Worm (Caenorhabditis elegans) whole organism, L3 larva: ENCODE measurements around the gene erh-2.

Experiments used
- R02D3.7 ChIP-seq: fragments of 150-350 bp; optimal IDR thresholded peaks from 2 replicates; lab custom pipeline; 2014; ENCODE audit warnings: missing biosample characterization, missing genetic modification characterization
- ZK546.5 ChIP-seq: sonication (generic microtip); optimal IDR thresholded peaks from 2 replicates; lab custom pipeline; 2017; ENCODE audit warnings: missing biosample characterization, missing genetic modification characterization
- aly-2 ChIP-seq: fragments of 150-350 bp; optimal IDR thresholded peaks from 2 replicates; lab custom pipeline; 2014; ENCODE audit warnings: missing biosample characterization, missing genetic modification characterization
- ama-1 ChIP-seq: fragments of 150-350 bp; optimal IDR thresholded peaks from 2 replicates; lab custom pipeline; 2018
- ceh-16 ChIP-seq: sonication (generic microtip); optimal IDR thresholded peaks from 2 replicates; lab custom pipeline; 2017; ENCODE audit warnings: missing biosample characterization, missing genetic modification characterization
- ceh-28 ChIP-seq: fragments of 150-350 bp; optimal IDR thresholded peaks from 2 replicates; lab custom pipeline; 2014; ENCODE audit warnings: missing biosample characterization, missing genetic modification reagents, missing genetic modification characterization
- ceh-82 ChIP-seq: fragments of 150-350 bp; optimal IDR thresholded peaks from 2 replicates; lab custom pipeline; 2014; ENCODE audit warnings: missing biosample characterization, missing genetic modification characterization
- ceh-9 ChIP-seq: sonication (generic microtip); optimal IDR thresholded peaks from 2 replicates; lab custom pipeline; 2018; ENCODE audit warnings: missing biosample characterization, missing genetic modification characterization
- daf-12 ChIP-seq: fragments of 150-350 bp; optimal IDR thresholded peaks from 2 replicates; lab custom pipeline; 2014; ENCODE audit warnings: missing biosample characterization, missing genetic modification reagents, missing genetic modification characterization
- egl-27 ChIP-seq: sonication (generic microtip); optimal IDR thresholded peaks from 4 replicates; lab custom pipeline; 2017; ENCODE audit warnings: missing biosample characterization, missing genetic modification reagents, missing genetic modification characterization
- egl-5 ChIP-seq: fragments of 150-350 bp; optimal IDR thresholded peaks from 2 replicates; lab custom pipeline; 2017; ENCODE audit warnings: missing biosample characterization, missing genetic modification reagents, missing genetic modification characterization, inconsistent platforms
- elt-1 ChIP-seq: fragments of 150-350 bp; optimal IDR thresholded peaks from 2 replicates; lab custom pipeline; 2014; ENCODE audit warnings: missing biosample characterization, missing genetic modification characterization
- elt-2 ChIP-seq: sonication (generic microtip); optimal IDR thresholded peaks from 2 replicates; lab custom pipeline; 2016; ENCODE audit warnings: missing genetic modification reagents, mild to moderate bottlenecking, missing genetic modification characterization, missing compliant biosample characterization
- elt-3 ChIP-seq, 3 experiments: fragments of 150-350 bp in 1 of 3; sonication (generic microtip) in 2 of 3; optimal IDR thresholded peaks; 2 replicates in 2 of 3; 4 replicates in 1 of 3; lab custom pipeline; 2014 to 2017; ENCODE audit warnings: missing biosample characterization in 3 of 3, missing genetic modification characterization in 3 of 3
- eor-1 ChIP-seq, 2 experiments: fragments of 150-350 bp; optimal IDR thresholded peaks; 2 replicates each; lab custom pipeline; 2014 to 2018; ENCODE audit warnings: missing biosample characterization in 2 of 2, missing genetic modification characterization in 2 of 2
- fkh-10 ChIP-seq: sonication (generic microtip); optimal IDR thresholded peaks from 2 replicates; lab custom pipeline; 2017; ENCODE audit warnings: missing biosample characterization, missing genetic modification reagents, missing genetic modification characterization
- fkh-2 ChIP-seq: fragments of 150-350 bp; optimal IDR thresholded peaks from 2 replicates; lab custom pipeline; 2014; ENCODE audit warnings: missing biosample characterization, missing genetic modification reagents, missing genetic modification characterization
- fos-1 ChIP-seq: fragments of 150-350 bp; optimal IDR thresholded peaks from 2 replicates; lab custom pipeline; 2014; ENCODE audit warnings: missing biosample characterization, missing genetic modification characterization
- hmg-11 ChIP-seq: sonication (generic microtip); optimal IDR thresholded peaks from 2 replicates; lab custom pipeline; 2016; ENCODE audit warnings: missing genetic modification characterization, missing compliant biosample characterization
- jun-1 ChIP-seq: fragments of 150-350 bp; optimal IDR thresholded peaks from 2 replicates; lab custom pipeline; 2014; ENCODE audit warnings: missing biosample characterization, missing genetic modification reagents, missing genetic modification characterization
- lin-39 ChIP-seq: fragments of 150-350 bp; optimal IDR thresholded peaks from 2 replicates; lab custom pipeline; 2018; ENCODE audit warnings: missing biosample characterization, missing genetic modification reagents, missing genetic modification characterization
- lsy-12 ChIP-seq: sonication (generic microtip); optimal IDR thresholded peaks from 2 replicates; lab custom pipeline; 2016; ENCODE audit warnings: mild to moderate bottlenecking, missing genetic modification characterization, missing compliant biosample characterization
- mdl-1 ChIP-seq: fragments of 150-350 bp; optimal IDR thresholded peaks from 2 replicates; lab custom pipeline; 2014; ENCODE audit warnings: missing biosample characterization, missing genetic modification characterization
- mml-1 ChIP-seq: fragments of 150-350 bp; sonication (generic microtip); optimal IDR thresholded peaks from 3 replicates; lab custom pipeline; 2014; ENCODE audit warnings: missing biosample characterization, missing genetic modification characterization
- nfya-1 ChIP-seq: sonication (generic microtip); optimal IDR thresholded peaks from 2 replicates; lab custom pipeline; 2017; ENCODE audit warnings: missing genetic modification characterization, mild to moderate bottlenecking, missing compliant biosample characterization, antibody characterized with exemption, moderate library complexity; ENCODE audit not compliant: insufficient read depth
- nhr-11 ChIP-seq: fragments of 150-350 bp; optimal IDR thresholded peaks from 2 replicates; lab custom pipeline; 2014; ENCODE audit warnings: missing biosample characterization, missing genetic modification characterization
- nhr-23 ChIP-seq: fragments of 150-350 bp; optimal IDR thresholded peaks from 2 replicates; lab custom pipeline; 2014; ENCODE audit warnings: missing biosample characterization, missing genetic modification reagents, missing genetic modification characterization
- nhr-237 ChIP-seq: fragments of 150-350 bp; optimal IDR thresholded peaks from 2 replicates; lab custom pipeline; 2014; ENCODE audit warnings: missing biosample characterization, missing genetic modification characterization
- nhr-25 ChIP-seq: sonication (generic microtip); optimal IDR thresholded peaks from 2 replicates; lab custom pipeline; 2017; ENCODE audit warnings: missing biosample characterization, missing genetic modification characterization
- nhr-28 ChIP-seq: fragments of 150-350 bp; optimal IDR thresholded peaks from 2 replicates; lab custom pipeline; 2014; ENCODE audit warnings: missing biosample characterization, missing genetic modification characterization
- nhr-43 ChIP-seq: sonication (generic microtip); optimal IDR thresholded peaks from 2 replicates; lab custom pipeline; 2016; ENCODE audit warnings: mild to moderate bottlenecking, missing genetic modification characterization, missing compliant biosample characterization; ENCODE audit not compliant: poor library complexity, severe bottlenecking
- nhr-67 ChIP-seq: fragments of 150-350 bp; optimal IDR thresholded peaks from 2 replicates; lab custom pipeline; 2014; ENCODE audit warnings: missing biosample characterization, missing genetic modification characterization
- nhr-76 ChIP-seq: fragments of 150-350 bp; sonication (generic microtip); optimal IDR thresholded peaks from 5 replicates; lab custom pipeline; 2014; ENCODE audit warnings: missing biosample characterization, missing genetic modification characterization
- nhr-77 ChIP-seq: fragments of 150-350 bp; optimal IDR thresholded peaks from 2 replicates; lab custom pipeline; 2014; ENCODE audit warnings: missing biosample characterization, missing genetic modification characterization
- pha-4 ChIP-seq: fragments of 150-350 bp; optimal IDR thresholded peaks from 2 replicates; lab custom pipeline; 2014; ENCODE audit warnings: missing biosample characterization, missing genetic modification reagents, missing genetic modification characterization
- sea-2 ChIP-seq: fragments of 150-350 bp; sonication (generic microtip); optimal IDR thresholded peaks from 4 replicates; lab custom pipeline; 2014; ENCODE audit warnings: missing biosample characterization, missing genetic modification reagents, missing genetic modification characterization
- skn-1 ChIP-seq: fragments of 150-350 bp; optimal IDR thresholded peaks from 2 replicates; lab custom pipeline; 2014; ENCODE audit warnings: missing biosample characterization, missing genetic modification characterization
- snpc-4 ChIP-seq: fragments of 150-350 bp; optimal IDR thresholded peaks from 2 replicates; lab custom pipeline; 2014; ENCODE audit warnings: missing biosample characterization, missing genetic modification characterization
- tbx-2 ChIP-seq: sonication (generic microtip); optimal IDR thresholded peaks from 2 replicates; lab custom pipeline; 2016; ENCODE audit warnings: mild to moderate bottlenecking, missing genetic modification characterization, missing compliant biosample characterization
- unc-39 ChIP-seq: sonication (generic microtip); optimal IDR thresholded peaks from 4 replicates; lab custom pipeline; 2017; ENCODE audit warnings: missing biosample characterization, missing genetic modification characterization
- unc-62 ChIP-seq: fragments of 150-350 bp; sonication (generic microtip); optimal IDR thresholded peaks from 4 replicates; lab custom pipeline; 2014; ENCODE audit warnings: missing biosample characterization, missing genetic modification reagents, missing genetic modification characterization
- zag-1 ChIP-seq: fragments of 150-350 bp; optimal IDR thresholded peaks from 2 replicates; lab custom pipeline; 2014; ENCODE audit warnings: missing biosample characterization, missing genetic modification characterization
- ztf-11 ChIP-seq: fragments of 150-350 bp; optimal IDR thresholded peaks from 2 replicates; lab custom pipeline; 2014; ENCODE audit warnings: missing biosample characterization, missing genetic modification characterization
- ztf-4 ChIP-seq: fragments of 150-350 bp; optimal IDR thresholded peaks from 2 replicates; lab custom pipeline; 2014; ENCODE audit warnings: missing biosample characterization, missing genetic modification characterization

The erh-2 gene

DNA sequence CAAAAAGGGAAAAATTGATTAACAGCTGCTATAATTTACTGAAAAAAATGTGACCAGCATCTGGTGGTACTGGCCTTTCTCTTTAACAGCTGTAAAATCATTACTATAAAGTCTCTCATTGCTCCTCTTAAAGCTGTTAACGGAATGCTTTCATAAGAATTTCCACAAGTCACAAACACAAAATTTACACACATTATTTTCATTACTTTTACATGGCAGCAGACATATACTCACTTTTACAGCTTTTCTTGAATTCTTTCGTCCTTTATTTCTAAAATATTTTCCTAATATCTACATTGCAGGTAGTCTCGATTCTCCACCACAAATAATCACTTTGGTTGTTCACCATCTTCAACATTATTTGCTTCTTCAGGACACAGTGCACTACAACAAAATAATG is 39.7 kb upstream of the erh-2 start, which contains the start of gene imph-1:
Gene imph-1, plus strand, starts transcription at position 301 of the 400 bp plus-strand sequence.
- TF ChIP-seq tbx-2 (tag; lab: Kevin White, UChicago) (no peak), lsy-12 (tag; lab: Kevin White, UChicago) (no peak), nhr-67 (no peak), skn-1 (tag; lab: Kevin White, UChicago) (no peak), nhr-23 (tag; lab: Kevin White, UChicago) (no peak), daf-12 (no peak), pha-4 (tag; lab: Kevin White, UChicago) (no peak), fos-1 (tag; lab: Kevin White, UChicago) (no peak), mdl-1 (tag; lab: Kevin White, UChicago) (no peak), ceh-9 (tag; lab: Kevin White, UChicago) (no peak), ZK546.5 (no peak), nhr-11 (tag; lab: Kevin White, UChicago) (no peak), fkh-10 (GFP tag; lab: Kevin White, UChicago) (no peak)

ce11 chrIII:4555345-4555744 is 37.7 kb upstream of the erh-2 start:
- TF ChIP-seq nhr-76 = no peak
- TF ChIP-seq nfya-1 = peak; percentile 50
- TF ChIP-seq ceh-82 (tag; lab: Kevin White, UChicago) = no peak
- no peak for TF ChIP-seq ceh-16 (tag; lab: Kevin White, UChicago)
- no peak for TF ChIP-seq zag-1 (tag; lab: Kevin White, UChicago)
- no peak for TF ChIP-seq ztf-11
- no peak for TF ChIP-seq skn-1 (tag; lab: Kevin White, UChicago)
- no peak for TF ChIP-seq mml-1 (tag; lab: Kevin White, UChicago)
- TF ChIP-seq nhr-67 = no peak
- TF ChIP-seq elt-2 = no peak
- no peak for TF ChIP-seq nhr-28 (tag; lab: Kevin White, UChicago)
- TF ChIP-seq aly-2 = no peak
- peak; percentile 12 for TF ChIP-seq hmg-11 (tag; lab: Kevin White, UChicago)
- TF ChIP-seq nhr-43 (tag; lab: Kevin White, UChicago) = no peak
- peak; percentile 16 for TF ChIP-seq lin-39 (tag; lab: Kevin White, UChicago)
- no peak for TF ChIP-seq ceh-28 (tag; lab: Kevin White, UChicago)
- no peak for TF ChIP-seq nhr-11 (tag; lab: Kevin White, UChicago)
- TF ChIP-seq ztf-4 = no peak
- no peak for TF ChIP-seq ZK546.5
- TF ChIP-seq, all 47 proteins: peak for 3

ce11 chrIII:4560393-4560890 is 32.6 kb upstream of the erh-2 start:
- TF ChIP-seq nhr-67 (no peak), jun-1 (tag; lab: Kevin White, UChicago) (peak; percentile 60), elt-1 (no peak), pha-4 (tag; lab: Kevin White, UChicago) (peak; percentile 83), lsy-12 (tag; lab: Kevin White, UChicago) (peak; percentile 81), R02D3.7 (peak; percentile 65), egl-27 (no peak), lin-39 (tag; lab: Kevin White, UChicago) (peak; percentile 72), aly-2 (no peak), nhr-77 (tag; lab: Kevin White, UChicago) (no peak), nfya-1 (peak; percentile 94), ceh-9 (tag; lab: Kevin White, UChicago) (no peak), mml-1 (tag; lab: Kevin White, UChicago) (no peak), nhr-25 (tag; lab: Kevin White, UChicago) (peak; percentile 97), eor-1 (tag; optimal IDR thresholded peaks at IDR 0.05; lab: Kevin White, UChicago) (no peak), skn-1 (tag; lab: Kevin White, UChicago) (no peak), ceh-28 (tag; lab: Kevin White, UChicago) (peak; percentile 83), nhr-11 (tag; lab: Kevin White, UChicago) (no peak), ztf-4 (peak; percentile 56), mdl-1 (tag; lab: Kevin White, UChicago) (peak; percentile 11), ceh-16 (tag; lab: Kevin White, UChicago) (no peak), ceh-82 (tag; lab: Kevin White, UChicago) (peak; percentile 63), fos-1 (tag; lab: Kevin White, UChicago) (no peak), zag-1 (tag; lab: Kevin White, UChicago) (no peak), nhr-23 (tag; lab: Kevin White, UChicago) (peak; percentile 95), hmg-11 (tag; lab: Kevin White, UChicago) (peak; percentile 98), sea-2 (GFP tag; lab: Kevin White, UChicago) (peak; percentile 89), fkh-2 (tag; lab: Kevin White, UChicago) (no peak), nhr-76 (no peak), nhr-28 (tag; lab: Kevin White, UChicago) (no peak), ZK546.5 (no peak), elt-3 (tag; optimal IDR thresholded peaks at IDR 0.05; lab: Kevin White, UChicago) (peak in 1 of 3 experiments; percentile 60), ztf-11 (no peak), unc-39 (tag; lab: Kevin White, UChicago) (no peak), daf-12 (no peak), fkh-10 (GFP tag; lab: Kevin White, UChicago) (no peak), tbx-2 (tag; lab: Kevin White, UChicago) (peak; percentile 34), elt-2 (peak; percentile 52), unc-62 (peak; percentile 75), snpc-4 (tag; lab: Kevin White, UChicago) (peak; percentile 36), egl-5 (tag; lab: Kevin White, UChicago) (peak; percentile 90), nhr-237 (tag; lab: Kevin White, UChicago) (no peak), nhr-43 (tag; lab: Kevin White, UChicago) (peak; percentile 69), ama-1 (peak; percentile 83)
